Worm (Caenorhabditis elegans) whole organism, L4/young adult: Measurements from ENCODE around the gene C29E4.11.

Source experiments
- W03F9.2 ChIP-seq: fragments of 150-350 bp; optimal IDR thresholded peaks from 2 replicates; lab custom pipeline; 2014; ENCODE audit warnings: missing biosample characterization, missing genetic modification characterization
- him-1 ChIP-seq: sonication (generic microtip); optimal IDR thresholded peaks from 2 replicates; lab custom pipeline; 2016; ENCODE audit warnings: missing genotype, missing genetic modification reagents, missing genetic modification characterization, missing compliant biosample characterization

ce11 chrIII:7941417-7941816 lies 16.5 kb downstream of the C29E4.11 start, which contains the start of gene kle-2:
- TF ChIP-seq him-1 (no peak), W03F9.2 (tag; lab: Kevin White, UChicago) (no peak)
